Worm (Caenorhabditis elegans) whole organism, young adult: ENCODE measurements around the gene fbxa-28.

Source experiments
- nhr-90 ChIP-seq: sonication (generic microtip); optimal IDR thresholded peaks from 2 replicates; lab custom pipeline; 2016; ENCODE audit warnings: missing genotype, mild to moderate bottlenecking, missing genetic modification characterization, missing compliant biosample characterization
- sdz-38 ChIP-seq: sonication (generic microtip); optimal IDR thresholded peaks from 2 replicates; lab custom pipeline; 2016; ENCODE audit warnings: missing genotype, missing genetic modification characterization, missing compliant biosample characterization
- snpc-4 ChIP-seq, 5 experiments: fragments of 150-350 bp in 1 of 5; sonication (generic microtip) in 4 of 5; optimal IDR thresholded peaks; 2 replicates each; lab custom pipeline; 2014 to 2018; ENCODE audit warnings: missing genetic modification characterization in 5 of 5, missing biosample characterization in 3 of 5, antibody characterized with exemption in 2 of 5, mild to moderate bottlenecking in 2 of 5, missing compliant biosample characterization in 2 of 5, missing genotype in 2 of 5, moderate library complexity in 2 of 5, missing genetic modification reagents in 1 of 5

- no peak for TF ChIP-seq sdz-38
- no peak for TF ChIP-seq nhr-90
- TF ChIP-seq snpc-4 (GFP tag; optimal IDR thresholded peaks at IDR 0.05; lab: Kevin White, UChicago) = no peak
- no peak for TF ChIP-seq snpc-4 (tag; optimal IDR thresholded peaks at IDR 0.05; lab: Kevin White, UChicago)
Observed at ce11 chrIII:1269156-1269555, 28.5 kb upstream of the fbxa-28 start, which contains the start of gene fbxa-32.
